Worm (Caenorhabditis elegans): ENCODE data around the gene F15H10.9.
"Not testable (repeated sequence)": the region's sequence is repeated elsewhere in the genome, so short reads cannot be mapped to it uniquely, and the experiment has no call there.

- not testable (repeated sequence) for TF ChIP-seq attf-3 (GFP tag; conservative IDR thresholded peaks at IDR 0.05); sptf-2 (GFP tag; optimal IDR thresholded peaks at IDR 0.05); madf-8 (GFP tag; conservative IDR thresholded peaks at IDR 0.05); K12H6.12 (tag; optimal IDR thresholded peaks at IDR 0.05); madf-10 (tag; optimal IDR thresholded peaks at IDR 0.05); ceh-58 (GFP tag; IDR thresholded peaks at IDR 0.05); Y79H2A.3 (GFP tag; conservative IDR thresholded peaks at IDR 0.05); pbrm-1 (GFP tag; IDR thresholded peaks at IDR 0.05); ztf-6 (GFP tag; IDR thresholded peaks at IDR 0.05); ceh-100 (GFP tag; IDR thresholded peaks at IDR 0.05); snpc-4 (GFP tag; optimal IDR thresholded peaks at IDR 0.05); snpc-4 (tag; optimal IDR thresholded peaks at IDR 0.05); nhr-80 (tag; optimal IDR thresholded peaks at IDR 0.05)
Observed at ce11 chrV:10423968-10424367, 9.5 kb upstream of the F15H10.9 start.
